Worm (Caenorhabditis elegans) whole organism, L1 larva: ENCODE measurements around the gene fbxa-197.

Source experiments
- C04F5.9 ChIP-seq: sonication (generic microtip); optimal IDR thresholded peaks from 2 replicates; lab custom pipeline; 2016; ENCODE audit warnings: missing genetic modification characterization, missing compliant biosample characterization
- aha-1 ChIP-seq: fragments of 150-350 bp; optimal IDR thresholded peaks from 2 replicates; lab custom pipeline; 2014; ENCODE audit warnings: missing biosample characterization, missing genetic modification characterization
- ama-1 ChIP-seq: fragments of 150-350 bp; optimal IDR thresholded peaks from 2 replicates; lab custom pipeline; 2014
- blmp-1 ChIP-seq: fragments of 150-350 bp; optimal IDR thresholded peaks from 2 replicates; lab custom pipeline; 2014; ENCODE audit warnings: missing biosample characterization, missing genetic modification characterization
- ceh-8 ChIP-seq: fragments of 200-800 bp; sonication (Bioruptor generic); optimal IDR thresholded peaks from 2 replicates; lab custom pipeline; 2018; ENCODE audit warnings: mild to moderate bottlenecking, missing genetic modification characterization, moderate library complexity, missing compliant biosample characterization
- efl-1 ChIP-seq, 4 experiments: fragments of 150-350 bp; optimal IDR thresholded peaks in 3 of 4; peaks in 1 of 4; 1 replicate in 1 of 4; 2 replicates in 3 of 4; lab custom pipeline; 2014; ENCODE audit warnings: missing biosample characterization in 2 of 4, missing genetic modification characterization in 2 of 4, missing genetic modification reagents in 2 of 4
- efl-3 ChIP-seq: fragments of 200-800 bp; sonication (Bioruptor generic); optimal IDR thresholded peaks from 2 replicates; lab custom pipeline; 2018; ENCODE audit warnings: mild to moderate bottlenecking, missing genetic modification characterization, missing compliant biosample characterization
- egl-13 ChIP-seq: sonication (generic microtip); optimal IDR thresholded peaks from 2 replicates; lab custom pipeline; 2016; ENCODE audit warnings: missing genotype, missing genetic modification reagents, missing genetic modification characterization, missing compliant biosample characterization
- egl-27 ChIP-seq, 2 experiments: fragments of 150-350 bp in 1 of 2; sonication (generic microtip); optimal IDR thresholded peaks; 3 replicates each; lab custom pipeline; 2017 to 2018; ENCODE audit warnings: missing biosample characterization in 2 of 2, missing genetic modification characterization in 2 of 2, missing genetic modification reagents in 2 of 2
- ets-5 ChIP-seq: fragments of 200-800 bp; sonication (Bioruptor generic); IDR thresholded peaks from 2 replicates; pipeline ENCODE4 v1.3.6; 2022; ENCODE audit warnings: missing genetic modification characterization, missing compliant biosample characterization
- fkh-8 ChIP-seq: sonication (generic microtip); optimal IDR thresholded peaks from 2 replicates; lab custom pipeline; 2016; ENCODE audit warnings: mild to moderate bottlenecking, missing genetic modification characterization, missing compliant biosample characterization
- grh-1 ChIP-seq: fragments of 200-800 bp; sonication (Bioruptor generic); IDR thresholded peaks from 2 replicates; pipeline ENCODE4 v1.3.6; 2022; ENCODE audit warnings: missing genetic modification reagents, missing genetic modification characterization, missing compliant biosample characterization
- hlh-4 ChIP-seq: sonication (generic microtip); optimal IDR thresholded peaks from 2 replicates; lab custom pipeline; 2016; ENCODE audit warnings: mild to moderate bottlenecking, missing genetic modification characterization, missing compliant biosample characterization
- isw-1 ChIP-seq: fragments of 200-800 bp; sonication (Bioruptor generic); IDR thresholded peaks from 2 replicates; pipeline ENCODE4 v1.3.6; 2022; ENCODE audit warnings: missing genetic modification characterization, missing compliant biosample characterization
- jun-1 ChIP-seq: fragments of 150-350 bp; optimal IDR thresholded peaks from 2 replicates; lab custom pipeline; 2014; ENCODE audit warnings: missing biosample characterization, missing genetic modification reagents, missing genetic modification characterization
- lsy-2 ChIP-seq, 2 experiments: fragments of 150-350 bp; optimal IDR thresholded peaks; 2 replicates each; lab custom pipeline; 2014; ENCODE audit warnings: missing biosample characterization in 2 of 2, missing genetic modification characterization in 2 of 2
- mab-9 ChIP-seq: fragments of 200-800 bp; sonication (Bioruptor generic); IDR thresholded peaks from 2 replicates; pipeline ENCODE4 v1.3.6; 2022; ENCODE audit warnings: missing genetic modification reagents, missing genetic modification characterization, missing compliant biosample characterization
- mef-2 ChIP-seq: fragments of 150-350 bp; optimal IDR thresholded peaks from 2 replicates; lab custom pipeline; 2014; ENCODE audit warnings: missing biosample characterization, missing genetic modification characterization
- mep-1 ChIP-seq: fragments of 150-350 bp; optimal IDR thresholded peaks from 2 replicates; lab custom pipeline; 2014; ENCODE audit warnings: missing biosample characterization, missing genetic modification characterization
- nhr-76 ChIP-seq: sonication (generic microtip); optimal IDR thresholded peaks from 2 replicates; lab custom pipeline; 2017; ENCODE audit warnings: missing biosample characterization, missing genetic modification characterization
- nhr-77 ChIP-seq: fragments of 150-350 bp; optimal IDR thresholded peaks from 2 replicates; lab custom pipeline; 2014; ENCODE audit warnings: missing biosample characterization, missing genetic modification characterization
- nhr-85 ChIP-seq: sonication (generic microtip); peaks from one replicate; lab custom pipeline; 2016; ENCODE audit warnings: missing genetic modification characterization, inconsistent platforms, missing compliant biosample characterization
- rnt-1 ChIP-seq: sonication (generic microtip); optimal IDR thresholded peaks from 2 replicates; lab custom pipeline; 2016; ENCODE audit warnings: mild to moderate bottlenecking, missing genetic modification characterization, moderate library complexity, missing compliant biosample characterization
- snpc-4 ChIP-seq: fragments of 150-350 bp; optimal IDR thresholded peaks from 2 replicates; lab custom pipeline; 2014; ENCODE audit warnings: missing biosample characterization, missing genetic modification characterization
- sptf-1 ChIP-seq: fragments of 150-350 bp; optimal IDR thresholded peaks from 2 replicates; lab custom pipeline; 2014; ENCODE audit warnings: missing biosample characterization, missing genetic modification characterization
- swsn-7 ChIP-seq: sonication (generic microtip); optimal IDR thresholded peaks from 2 replicates; lab custom pipeline; 2016; ENCODE audit warnings: missing genetic modification characterization, missing compliant biosample characterization
- tbx-2 ChIP-seq: sonication (generic microtip); optimal IDR thresholded peaks from 2 replicates; lab custom pipeline; 2016; ENCODE audit warnings: missing genetic modification characterization, missing compliant biosample characterization
- unc-130 ChIP-seq: fragments of 150-350 bp; optimal IDR thresholded peaks from 2 replicates; lab custom pipeline; 2017; ENCODE audit warnings: missing biosample characterization, missing genetic modification characterization, inconsistent platforms
- unc-30 ChIP-seq: sonication (generic microtip); optimal IDR thresholded peaks from 2 replicates; lab custom pipeline; 2017; ENCODE audit warnings: missing biosample characterization, missing genetic modification characterization
- vab-15 ChIP-seq: sonication (generic microtip); optimal IDR thresholded peaks from 2 replicates; lab custom pipeline; 2017; ENCODE audit warnings: missing genotype, mild to moderate bottlenecking, missing genetic modification characterization, missing compliant biosample characterization
- xbp-1 ChIP-seq: sonication (generic microtip); optimal IDR thresholded peaks from 2 replicates; lab custom pipeline; 2016; ENCODE audit warnings: missing genetic modification characterization, missing compliant biosample characterization
- zip-4 ChIP-seq: fragments of 200-800 bp; sonication (Bioruptor generic); optimal IDR thresholded peaks from 2 replicates; lab custom pipeline; 2018; ENCODE audit warnings: mild to moderate bottlenecking, missing genetic modification characterization, moderate library complexity, missing compliant biosample characterization
- ztf-4 ChIP-seq: fragments of 150-350 bp; optimal IDR thresholded peaks from 2 replicates; lab custom pipeline; 2014; ENCODE audit warnings: missing biosample characterization, missing genetic modification characterization

The fbxa-197 gene

ce11 chrV:15867373-15867772, at the start of gene fbxa-197:
TSS of gene fbxa-197 (plus strand) at chrV:15867673.
- no peak for TF ChIP-seq snpc-4 (tag; lab: Kevin White, UChicago)
- TF ChIP-seq ztf-4 = no peak
- TF ChIP-seq fkh-8 (tag; lab: Kevin White, UChicago) = no peak
- no peak for TF ChIP-seq nhr-85 (tag; lab: Kevin White, UChicago)
- no peak for TF ChIP-seq rnt-1 (tag; lab: Kevin White, UChicago)
- TF ChIP-seq blmp-1 (tag; lab: Kevin White, UChicago) = no peak
- no peak for TF ChIP-seq mef-2 (tag; lab: Kevin White, UChicago)
- TF ChIP-seq swsn-7 (tag; lab: Kevin White, UChicago) = no peak
- no peak for TF ChIP-seq ama-1
- no peak for TF ChIP-seq lsy-2 (tag; optimal IDR thresholded peaks at IDR 0.05; lab: Kevin White, UChicago)

- TF ChIP-seq efl-1 (optimal IDR thresholded peaks at IDR 0.05; lab: Kevin White, UChicago) = no peak
- TF ChIP-seq efl-1 (GFP tag; optimal IDR thresholded peaks at IDR 0.05 in 1 of 2; lab: Kevin White, UChicago) = no peak
- no peak for TF ChIP-seq vab-15 (tag; lab: Kevin White, UChicago)
- no peak for TF ChIP-seq grh-1 (GFP tag; lab: Robert Waterston, UW)
- TF ChIP-seq egl-27 (tag; optimal IDR thresholded peaks at IDR 0.05; lab: Kevin White, UChicago) = no peak
- no peak for TF ChIP-seq nhr-76 (tag; lab: Kevin White, UChicago)
- no peak for TF ChIP-seq zip-4 (GFP tag; lab: Kevin White, UChicago)
- TF ChIP-seq hlh-4 = no peak
- TF ChIP-seq egl-13 (tag; lab: Kevin White, UChicago) = no peak
- no peak for TF ChIP-seq fkh-8 (tag; lab: Kevin White, UChicago)
- no peak for TF ChIP-seq ets-5 (GFP tag; lab: Robert Waterston, UW)
- TF ChIP-seq sptf-1 (tag; lab: Kevin White, UChicago) = no peak
- no peak for TF ChIP-seq aha-1 (tag; lab: Kevin White, UChicago)
- no peak for TF ChIP-seq isw-1 (GFP tag; lab: Robert Waterston, UW)
- TF ChIP-seq jun-1 (tag; lab: Kevin White, UChicago) = no peak
- no peak for TF ChIP-seq tbx-2 (tag; lab: Kevin White, UChicago)
- TF ChIP-seq efl-3 (GFP tag; lab: Kevin White, UChicago) = no peak
- no peak for TF ChIP-seq ceh-8 (GFP tag; lab: Kevin White, UChicago)
Measured at ce11 chrV:15817746-15818145, 49.7 kb upstream of the fbxa-197 start, which contains the start of gene abf-3. TSS of gene abf-3 (minus strand) at chrV:15817846.

DNA sequence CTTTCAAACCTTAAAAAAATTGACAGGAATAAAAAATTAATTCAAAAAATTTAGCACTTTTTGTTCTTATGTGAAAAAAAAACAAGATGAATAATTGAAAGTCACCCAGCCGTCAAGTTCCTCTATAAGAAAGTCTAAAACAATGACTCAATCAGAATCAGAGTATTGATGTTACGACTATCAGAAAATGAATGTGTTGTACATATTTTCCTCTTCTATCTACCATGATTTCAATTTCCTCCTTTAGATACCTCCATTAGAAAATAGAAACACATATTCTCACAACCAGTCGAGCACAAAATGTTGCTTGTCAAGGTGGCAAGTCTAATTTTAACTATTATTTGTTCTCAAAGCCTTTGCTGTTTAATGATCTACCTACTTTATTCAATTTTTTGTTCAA, 47.5 kb upstream of the fbxa-197 start, which contains the start of gene srbc-48:
TSS of gene srbc-48 (plus strand) at position 301 of the 400 bp plus-strand sequence.
- TF ChIP-seq efl-1 (optimal IDR thresholded peaks at IDR 0.05; lab: Kevin White, UChicago) = no peak
- TF ChIP-seq efl-1 (GFP tag; optimal IDR thresholded peaks at IDR 0.05 in 1 of 2; lab: Kevin White, UChicago) = no peak
- TF ChIP-seq, all 84 proteins: peak for 0

- TF ChIP-seq egl-13 (tag; lab: Kevin White, UChicago) (no peak), unc-30 (tag; lab: Kevin White, UChicago) (no peak), mep-1 (tag; lab: Kevin White, UChicago) (no peak), xbp-1 (tag; lab: Kevin White, UChicago) (no peak), efl-1 (optimal IDR thresholded peaks at IDR 0.05; lab: Kevin White, UChicago) (no peak), efl-1 (GFP tag; optimal IDR thresholded peaks at IDR 0.05 in 1 of 2; lab: Kevin White, UChicago) (peak in 1 of 2 experiments; percentile 42)
Measured at ce11 chrV:15821398-15821797, 46.1 kb upstream of the fbxa-197 start, which contains the start of gene srbc-49. TSS of gene srbc-49 (plus strand) at chrV:15821698.

DNA sequence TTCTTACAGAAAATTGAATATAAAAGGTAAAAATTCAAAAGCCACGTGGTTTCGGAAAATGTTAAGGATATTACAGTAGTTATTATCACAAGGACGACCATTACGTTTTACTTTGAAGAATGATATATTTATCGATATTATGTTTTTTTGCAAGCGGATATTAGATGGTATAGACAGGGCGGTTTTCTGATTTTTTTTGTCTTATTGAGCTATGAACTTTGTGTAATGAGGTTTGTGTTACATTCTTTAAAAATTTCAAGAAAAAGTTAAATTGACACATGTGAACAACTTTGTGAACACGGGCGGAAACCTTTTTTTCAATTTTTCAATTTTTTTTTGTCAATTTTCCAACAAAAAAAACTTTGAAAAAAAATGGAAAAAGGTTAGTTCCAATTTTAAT, 42.6 kb upstream of the fbxa-197 start, which contains the start of gene srbc-50:
TSS of gene srbc-50 (minus strand) at position 101 of the 400 bp plus-strand sequence.
- TF ChIP-seq egl-13 (tag; lab: Kevin White, UChicago) (no peak), efl-1 (optimal IDR thresholded peaks at IDR 0.05; lab: Kevin White, UChicago) (no peak), efl-1 (GFP tag; optimal IDR thresholded peaks at IDR 0.05 in 1 of 2; lab: Kevin White, UChicago) (no peak), mab-9 (GFP tag; lab: Robert Waterston, UW) (no peak), unc-130 (tag; lab: Kevin White, UChicago) (no peak), C04F5.9 (tag; lab: Kevin White, UChicago) (no peak), nhr-77 (tag; lab: Kevin White, UChicago) (no peak)
- TF ChIP-seq, all 84 proteins: peak for 0
